Worm (Caenorhabditis elegans) whole organism, mixed stage, embryonic: ENCODE measurements around the gene math-3.

Experiments used
- M03D4.4 ChIP-seq: sonication (generic microtip); optimal IDR thresholded peaks from 2 replicates; lab custom pipeline; 2017; ENCODE audit warnings: mild to moderate bottlenecking, missing genetic modification characterization, missing compliant biosample characterization
- bed-3 ChIP-seq: fragments of 200-800 bp; sonication (Bioruptor generic); optimal IDR thresholded peaks from 3 replicates; lab custom pipeline; 2018; ENCODE audit warnings: mild to moderate bottlenecking, missing genetic modification characterization, moderate library complexity, missing compliant biosample characterization
- blmp-1 ChIP-seq: fragments of 150-350 bp; optimal IDR thresholded peaks from 2 replicates; lab custom pipeline; 2014; ENCODE audit warnings: missing biosample characterization, missing genetic modification characterization
- ceh-39 ChIP-seq: fragments of 150-350 bp; optimal IDR thresholded peaks from 2 replicates; lab custom pipeline; 2014; ENCODE audit warnings: missing biosample characterization, missing genetic modification characterization
- ceh-43 ChIP-seq: fragments of 200-800 bp; sonication (Bioruptor generic); optimal IDR thresholded peaks from 2 replicates; lab custom pipeline; 2018; ENCODE audit warnings: mild to moderate bottlenecking, missing genetic modification characterization, moderate library complexity, missing compliant biosample characterization
- ceh-83 ChIP-seq: fragments of 200-800 bp; sonication (Bioruptor generic); optimal IDR thresholded peaks from 2 replicates; lab custom pipeline; 2018; ENCODE audit warnings: mild to moderate bottlenecking, missing genetic modification characterization, missing compliant biosample characterization
- ces-1 ChIP-seq: fragments of 150-350 bp; optimal IDR thresholded peaks from 2 replicates; lab custom pipeline; 2014; ENCODE audit warnings: missing biosample characterization, missing genetic modification reagents, missing genetic modification characterization
- cnd-1 ChIP-seq: fragments of 200-800 bp; sonication (Bioruptor generic); optimal IDR thresholded peaks from 2 replicates; lab custom pipeline; 2018; ENCODE audit warnings: mild to moderate bottlenecking, missing genetic modification characterization, missing compliant biosample characterization
- drap-1 ChIP-seq: fragments of 200-800 bp; sonication (Bioruptor generic); optimal IDR thresholded peaks from 3 replicates; lab custom pipeline; 2018; ENCODE audit warnings: mild to moderate bottlenecking, missing genetic modification characterization, missing compliant biosample characterization
- elt-1 ChIP-seq: sonication (generic microtip); optimal IDR thresholded peaks from 2 replicates; lab custom pipeline; 2017; ENCODE audit warnings: missing genetic modification characterization, mild to moderate bottlenecking, missing compliant biosample characterization, antibody characterized with exemption, moderate library complexity, borderline replicate concordance; ENCODE audit not compliant: insufficient read depth
- elt-3 ChIP-seq: fragments of 150-350 bp; optimal IDR thresholded peaks from 2 replicates; lab custom pipeline; 2014; ENCODE audit warnings: missing biosample characterization, missing genetic modification characterization
- flh-1 ChIP-seq: fragments of 200-800 bp; sonication (Bioruptor generic); optimal IDR thresholded peaks from 2 replicates; lab custom pipeline; 2018; ENCODE audit warnings: mild to moderate bottlenecking, missing genetic modification characterization, moderate library complexity, missing compliant biosample characterization
- ham-2 ChIP-seq: fragments of 200-800 bp; sonication (Bioruptor generic); optimal IDR thresholded peaks from 2 replicates; lab custom pipeline; 2018; ENCODE audit warnings: mild to moderate bottlenecking, missing genetic modification characterization, missing compliant biosample characterization
- hlh-1 ChIP-seq: fragments of 150-350 bp; optimal IDR thresholded peaks from 2 replicates; lab custom pipeline; 2014; ENCODE audit warnings: missing biosample characterization, missing genetic modification reagents, missing genetic modification characterization
- lin-13 ChIP-seq: fragments of 150-350 bp; optimal IDR thresholded peaks from 2 replicates; lab custom pipeline; 2014; ENCODE audit warnings: missing biosample characterization, missing genetic modification characterization
- lin-32 ChIP-seq: fragments of 200-800 bp; sonication (Bioruptor generic); optimal IDR thresholded peaks from 2 replicates; lab custom pipeline; 2018; ENCODE audit warnings: mild to moderate bottlenecking, missing genetic modification characterization, missing compliant biosample characterization
- lsy-2 ChIP-seq: fragments of 150-350 bp; optimal IDR thresholded peaks from 2 replicates; lab custom pipeline; 2014; ENCODE audit warnings: missing biosample characterization, missing genetic modification characterization
- mab-5 ChIP-seq: fragments of 150-350 bp; optimal IDR thresholded peaks from 2 replicates; lab custom pipeline; 2014; ENCODE audit warnings: missing biosample characterization, missing genetic modification characterization
- mls-2 ChIP-seq: sonication (generic microtip); optimal IDR thresholded peaks from 2 replicates; lab custom pipeline; 2016; ENCODE audit warnings: mild to moderate bottlenecking, missing genetic modification characterization, moderate library complexity, missing compliant biosample characterization
- nhr-12 ChIP-seq: fragments of 150-350 bp; optimal IDR thresholded peaks from 2 replicates; lab custom pipeline; 2014; ENCODE audit warnings: missing biosample characterization, missing genetic modification characterization
- nhr-2 ChIP-seq: fragments of 150-350 bp; optimal IDR thresholded peaks from 2 replicates; lab custom pipeline; 2014; ENCODE audit warnings: missing biosample characterization, missing genetic modification characterization
- nhr-237 ChIP-seq: fragments of 150-350 bp; optimal IDR thresholded peaks from 2 replicates; lab custom pipeline; 2014; ENCODE audit warnings: missing biosample characterization, missing genetic modification characterization
- nhr-28 ChIP-seq: fragments of 150-350 bp; optimal IDR thresholded peaks from 2 replicates; lab custom pipeline; 2014; ENCODE audit warnings: missing biosample characterization, missing genetic modification characterization
- nhr-76 ChIP-seq: sonication (generic microtip); optimal IDR thresholded peaks from 2 replicates; lab custom pipeline; 2017; ENCODE audit warnings: missing biosample characterization, missing genetic modification characterization
- pha-4 ChIP-seq: fragments of 150-350 bp; optimal IDR thresholded peaks from 2 replicates; lab custom pipeline; 2018; ENCODE audit warnings: missing biosample characterization, missing genetic modification reagents, missing genetic modification characterization
- sem-2 ChIP-seq: fragments of 200-800 bp; sonication (Bioruptor generic); optimal IDR thresholded peaks from 2 replicates; lab custom pipeline; 2018; ENCODE audit warnings: mild to moderate bottlenecking, missing genetic modification characterization, missing compliant biosample characterization
- snpc-4 ChIP-seq: fragments of 150-350 bp; optimal IDR thresholded peaks from 2 replicates; lab custom pipeline; 2014; ENCODE audit warnings: missing biosample characterization, missing genetic modification characterization
- sptf-1 ChIP-seq: sonication (generic microtip); optimal IDR thresholded peaks from 2 replicates; lab custom pipeline; 2017; ENCODE audit warnings: mild to moderate bottlenecking, missing genetic modification characterization, moderate library complexity, missing compliant biosample characterization
- tbx-8 ChIP-seq: fragments of 200-800 bp; sonication (Bioruptor generic); optimal IDR thresholded peaks from 2 replicates; lab custom pipeline; 2018; ENCODE audit warnings: mild to moderate bottlenecking, missing genetic modification characterization, moderate library complexity, missing compliant biosample characterization
- unc-120 ChIP-seq: sonication (generic microtip); optimal IDR thresholded peaks from 2 replicates; lab custom pipeline; 2017; ENCODE audit warnings: missing genetic modification characterization, missing compliant biosample characterization; ENCODE audit not compliant: poor library complexity, severe bottlenecking
- unc-39 ChIP-seq: fragments of 150-350 bp; optimal IDR thresholded peaks from 2 replicates; lab custom pipeline; 2014; ENCODE audit warnings: missing biosample characterization, missing genetic modification characterization
- unc-62 ChIP-seq: fragments of 150-350 bp; optimal IDR thresholded peaks from 2 replicates; lab custom pipeline; 2014; ENCODE audit warnings: missing biosample characterization, missing genetic modification reagents, missing genetic modification characterization
- zip-8 ChIP-seq: fragments of 150-350 bp; optimal IDR thresholded peaks from 2 replicates; lab custom pipeline; 2014; ENCODE audit warnings: missing biosample characterization, missing genetic modification characterization
- ztf-11 ChIP-seq: fragments of 150-350 bp; optimal IDR thresholded peaks from 2 replicates; lab custom pipeline; 2014; ENCODE audit warnings: missing biosample characterization, missing genetic modification characterization

math-3 gene

DNA sequence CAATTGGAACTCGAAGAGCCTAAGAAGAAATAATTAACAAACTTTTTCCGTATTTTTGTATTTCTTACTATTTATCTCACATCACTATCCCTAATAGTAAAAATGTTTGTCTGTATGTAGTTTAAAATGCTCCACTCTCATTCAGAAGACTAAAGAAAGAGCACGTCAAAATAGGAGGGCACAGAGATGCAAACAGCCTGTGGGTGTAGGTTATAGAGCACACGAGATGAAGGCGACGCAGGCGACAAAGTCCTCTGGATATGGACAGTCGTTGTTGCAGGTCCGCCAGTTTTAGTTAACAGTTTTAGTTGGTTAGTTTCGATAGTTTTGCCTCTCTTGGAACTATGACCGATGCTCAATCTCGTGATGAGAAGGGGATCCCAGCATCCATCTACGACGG is 40.0 kb upstream of the math-3 start, which contains the start of gene ceh-82:
ceh-82 (plus strand) TSS at position 301 of the 400 bp plus-strand sequence.
- no peak for TF ChIP-seq flh-1 (GFP tag; lab: Kevin White, UChicago)
- no peak for TF ChIP-seq sem-2 (GFP tag; lab: Kevin White, UChicago)
- TF ChIP-seq ceh-83 (GFP tag; lab: Kevin White, UChicago), result no peak
- TF ChIP-seq lin-32, result no peak
- no peak for TF ChIP-seq lsy-2 (tag; lab: Kevin White, UChicago)
- TF ChIP-seq nhr-76, result no peak
- no peak for TF ChIP-seq unc-120
- TF ChIP-seq hlh-1 (tag; lab: Kevin White, UChicago), result no peak
- no peak for TF ChIP-seq M03D4.4
- no peak for TF ChIP-seq pha-4 (tag; lab: Kevin White, UChicago)
- no peak for TF ChIP-seq ceh-43 (GFP tag; lab: Kevin White, UChicago)
- TF ChIP-seq nhr-28, result no peak
- TF ChIP-seq cnd-1 (tag; lab: Kevin White, UChicago), result no peak
- no peak for TF ChIP-seq elt-3 (tag; lab: Kevin White, UChicago)
- no peak for TF ChIP-seq nhr-12 (tag; lab: Kevin White, UChicago)
- TF ChIP-seq blmp-1, result no peak
- TF ChIP-seq ces-1, result no peak
- no peak for TF ChIP-seq snpc-4 (tag; lab: Kevin White, UChicago)

DNA sequence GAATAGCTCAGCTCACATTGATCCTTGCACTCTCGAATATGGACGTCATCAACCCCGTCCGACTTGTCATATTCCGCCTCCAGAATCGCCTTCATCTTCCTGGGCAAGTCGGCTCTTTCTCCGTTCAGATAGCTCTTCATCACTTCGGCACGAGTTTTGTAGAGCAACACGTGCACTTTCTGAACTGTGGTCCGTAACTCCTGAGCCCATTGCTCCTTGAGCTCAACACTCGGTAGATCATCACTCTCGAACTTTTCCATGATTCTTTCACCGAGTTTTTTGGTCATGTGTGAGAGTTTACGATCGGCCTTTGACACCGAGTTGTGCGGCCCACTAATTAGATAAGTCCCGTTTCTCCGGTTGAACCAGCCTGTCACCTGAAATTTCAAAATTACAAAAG is 36.7 kb upstream of the math-3 start:
- no peak for TF ChIP-seq cnd-1 (tag; lab: Kevin White, UChicago)
- no peak for TF ChIP-seq lin-13 (tag; lab: Kevin White, UChicago)
- no peak for TF ChIP-seq nhr-2 (tag; lab: Kevin White, UChicago)
- TF ChIP-seq ztf-11 (tag; lab: Kevin White, UChicago), result no peak
- no peak for TF ChIP-seq mls-2 (tag; lab: Kevin White, UChicago)
- TF ChIP-seq hlh-1 (tag; lab: Kevin White, UChicago), result no peak
- no peak for TF ChIP-seq ceh-83 (GFP tag; lab: Kevin White, UChicago)
- no peak for TF ChIP-seq flh-1 (GFP tag; lab: Kevin White, UChicago)
- TF ChIP-seq unc-39 (tag; lab: Kevin White, UChicago), result no peak
- TF ChIP-seq unc-120, result no peak
- no peak for TF ChIP-seq unc-62
- no peak for TF ChIP-seq pha-4 (tag; lab: Kevin White, UChicago)

ce11 chrII:1736353-1736752 is 35.5 kb upstream of the math-3 start, which contains the start of gene ceh-83:
ceh-83 (minus strand) TSS chrII:1736533.
- TF ChIP-seq unc-39 (tag; lab: Kevin White, UChicago), result no peak
- no peak for TF ChIP-seq lsy-2 (tag; lab: Kevin White, UChicago)
- no peak for TF ChIP-seq elt-3 (tag; lab: Kevin White, UChicago)
- TF ChIP-seq ces-1, result no peak
- no peak for TF ChIP-seq unc-62
- no peak for TF ChIP-seq ztf-11 (tag; lab: Kevin White, UChicago)
- TF ChIP-seq nhr-28, result no peak
- TF ChIP-seq drap-1 (GFP tag; lab: Kevin White, UChicago), result no peak

ce11 chrII:1738844-1739243 is 33.0 kb upstream of the math-3 start, which contains the start of the genes irld-9 and irld-33:
irld-9 (minus strand) TSS chrII:1738944.
irld-33 (plus strand) TSS chrII:1739052.
- no peak for TF ChIP-seq zip-8 (tag; lab: Kevin White, UChicago)
- TF ChIP-seq ces-1, result no peak
- no peak for TF ChIP-seq nhr-237 (tag; lab: Kevin White, UChicago)
- TF ChIP-seq nhr-12 (tag; lab: Kevin White, UChicago), result no peak
- no peak for TF ChIP-seq elt-3 (tag; lab: Kevin White, UChicago)
- TF ChIP-seq bed-3 (GFP tag; lab: Kevin White, UChicago), result no peak
- no peak for TF ChIP-seq pha-4 (tag; lab: Kevin White, UChicago)
- TF ChIP-seq mab-5, result no peak
- no peak for TF ChIP-seq ceh-39
- TF ChIP-seq lsy-2 (tag; lab: Kevin White, UChicago), result no peak
- TF ChIP-seq unc-62, result no peak
- no peak for TF ChIP-seq nhr-28
- TF ChIP-seq M03D4.4, result no peak
- no peak for TF ChIP-seq ham-2
- TF ChIP-seq sem-2 (GFP tag; lab: Kevin White, UChicago), result no peak
- no peak for TF ChIP-seq ceh-83 (GFP tag; lab: Kevin White, UChicago)
- TF ChIP-seq tbx-8 (GFP tag; lab: Kevin White, UChicago), result no peak
- TF ChIP-seq ztf-11 (tag; lab: Kevin White, UChicago), result no peak
- no peak for TF ChIP-seq blmp-1
- TF ChIP-seq, all 35 proteins: peak for 0

ce11 chrII:1741248-1741647 is 30.6 kb upstream of the math-3 start, which contains the start of gene K07G6.1:
K07G6.1 (plus strand) TSS chrII:1741548.
- TF ChIP-seq unc-39 (tag; lab: Kevin White, UChicago) (no peak), lin-13 (tag; lab: Kevin White, UChicago) (no peak), mab-5 (no peak), elt-1 (no peak), ceh-39 (no peak), nhr-28 (no peak), sptf-1 (tag; lab: Kevin White, UChicago) (no peak), blmp-1 (no peak), unc-62 (no peak), drap-1 (GFP tag; lab: Kevin White, UChicago) (no peak), hlh-1 (tag; lab: Kevin White, UChicago) (no peak), pha-4 (tag; lab: Kevin White, UChicago) (no peak)
